Worm (Caenorhabditis elegans) whole organism, L1 larva: ENCODE results near the gene F20D6.1.
A peak's percentile ranks its signal among the peaks of the same experiment; 100 is the strongest.

Source experiments
- blmp-1 ChIP-seq: fragments of 150-350 bp; optimal IDR thresholded peaks from 2 replicates; lab custom pipeline; 2014; ENCODE audit warnings: missing biosample characterization, missing genetic modification characterization
- fkh-8 ChIP-seq: sonication (generic microtip); optimal IDR thresholded peaks from 2 replicates; lab custom pipeline; 2016; ENCODE audit warnings: mild to moderate bottlenecking, missing genetic modification characterization, missing compliant biosample characterization
- isw-1 ChIP-seq: fragments of 200-800 bp; sonication (Bioruptor generic); IDR thresholded peaks from 2 replicates; pipeline ENCODE4 v1.3.6; 2022; ENCODE audit warnings: missing genetic modification characterization, missing compliant biosample characterization
- lsy-2 ChIP-seq, 2 experiments: fragments of 150-350 bp; optimal IDR thresholded peaks; 2 replicates each; lab custom pipeline; 2014; ENCODE audit warnings: missing biosample characterization in 2 of 2, missing genetic modification characterization in 2 of 2
- mef-2 ChIP-seq: fragments of 150-350 bp; optimal IDR thresholded peaks from 2 replicates; lab custom pipeline; 2014; ENCODE audit warnings: missing biosample characterization, missing genetic modification characterization
- nhr-12 ChIP-seq: sonication (generic microtip); optimal IDR thresholded peaks from 2 replicates; lab custom pipeline; 2017; ENCODE audit warnings: missing biosample characterization, missing genetic modification characterization
- unc-130 ChIP-seq: fragments of 150-350 bp; optimal IDR thresholded peaks from 2 replicates; lab custom pipeline; 2017; ENCODE audit warnings: missing biosample characterization, missing genetic modification characterization, inconsistent platforms
- xbp-1 ChIP-seq: sonication (generic microtip); optimal IDR thresholded peaks from 2 replicates; lab custom pipeline; 2016; ENCODE audit warnings: missing genetic modification characterization, missing compliant biosample characterization
- ztf-11 ChIP-seq, 2 experiments: sonication (generic microtip); optimal IDR thresholded peaks; 2 replicates each; lab custom pipeline; 2016 to 2017; ENCODE audit warnings: missing genetic modification characterization in 2 of 2, missing biosample characterization in 1 of 2, missing compliant biosample characterization in 1 of 2

DNA sequence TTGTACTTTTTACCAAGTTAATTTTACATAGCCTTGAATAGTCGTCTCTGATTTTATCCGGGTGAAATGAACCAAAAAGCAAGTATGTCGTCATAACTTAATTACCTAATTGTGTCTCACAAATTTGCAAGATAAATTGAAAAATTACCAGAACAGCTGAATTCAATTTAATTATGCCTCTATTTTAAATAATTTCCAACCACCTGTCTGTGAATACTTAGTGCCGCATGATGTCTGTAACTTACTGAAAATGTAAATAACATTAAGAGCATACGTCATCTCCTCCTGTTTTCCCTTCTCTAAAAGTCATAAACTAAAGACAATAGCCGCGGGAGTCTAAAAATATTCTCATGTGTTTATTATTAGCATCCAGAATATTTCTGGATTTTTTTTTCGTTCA is 20.2 kb upstream of the F20D6.1 start:
- TF ChIP-seq lsy-2 (tag; optimal IDR thresholded peaks at IDR 0.05; lab: Kevin White, UChicago) (no peak), mef-2 (tag; lab: Kevin White, UChicago) (no peak), unc-130 (no peak), xbp-1 (tag; lab: Kevin White, UChicago) (no peak), fkh-8 (tag; lab: Kevin White, UChicago) (peak; percentile 52), nhr-12 (tag; lab: Kevin White, UChicago) (no peak), ztf-11 (tag; optimal IDR thresholded peaks at IDR 0.05; lab: Kevin White, UChicago) (no peak), isw-1 (GFP tag; lab: Robert Waterston, UW) (no peak), blmp-1 (tag; lab: Kevin White, UChicago) (no peak)
